Worm (Caenorhabditis elegans): ENCODE data around the gene K08C7.4.

ce11 chrIV:10701866-10702458, 21.7 kb upstream of the K08C7.4 start:
- TF ChIP-seq ztf-4 (tag; optimal IDR thresholded peaks at IDR 0.05): no peak
- no peak for TF ChIP-seq alr-1 (tag; optimal IDR thresholded peaks at IDR 0.05; ENCODE audit: borderline replicate concordance)
- no peak for TF ChIP-seq egl-27 (tag; optimal IDR thresholded peaks at IDR 0.05)
- TF ChIP-seq elt-2 (tag; optimal IDR thresholded peaks at IDR 0.05): no peak
- TF ChIP-seq nhr-47 (tag; optimal IDR thresholded peaks at IDR 0.05): no peak
- TF ChIP-seq unc-62 (GFP tag; optimal IDR thresholded peaks at IDR 0.05): no peak
- TF ChIP-seq ama-1 (optimal IDR thresholded peaks at IDR 0.05): no peak
- TF ChIP-seq nhr-237 (tag; optimal IDR thresholded peaks at IDR 0.05): no peak
- TF ChIP-seq C34B4.2 (tag; optimal IDR thresholded peaks at IDR 0.05): no peak

Measured in whole organism, L1 larva.